Worm (Caenorhabditis elegans): ENCODE measurements around the gene dmsr-10.

Gene dmsr-10

DNA sequence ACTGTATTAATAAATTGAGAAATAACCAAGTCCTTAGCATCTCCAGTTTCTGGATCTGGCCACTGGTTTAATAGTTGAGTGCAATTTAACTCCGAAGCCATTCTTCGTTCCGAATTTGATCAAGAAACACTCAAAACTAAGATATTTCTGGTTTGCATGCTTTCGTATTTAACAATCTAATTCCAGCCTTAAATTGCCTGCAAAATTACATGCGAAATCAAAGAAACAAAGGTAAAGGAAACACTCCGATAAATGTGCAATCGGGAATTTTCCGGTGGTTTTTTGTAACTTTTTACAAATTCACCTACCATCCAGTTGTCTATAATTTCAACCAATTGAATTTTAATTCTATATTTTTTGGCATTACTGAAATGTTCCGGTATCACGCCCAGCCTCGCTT, at the start of gene dmsr-10:
TSS of gene dmsr-10 (minus strand) at position 101 of the 400 bp plus-strand sequence.
- TF ChIP-seq fkh-10 (GFP tag; optimal IDR thresholded peaks at IDR 0.05) (no peak), ztf-11 (tag; optimal IDR thresholded peaks at IDR 0.05) (no peak), ZK546.5 (tag; optimal IDR thresholded peaks at IDR 0.05) (no peak), zag-1 (tag; optimal IDR thresholded peaks at IDR 0.05) (no peak), ama-1 (optimal IDR thresholded peaks at IDR 0.05) (no peak), tbx-2 (tag; optimal IDR thresholded peaks at IDR 0.05) (no peak), jun-1 (tag; optimal IDR thresholded peaks at IDR 0.05) (no peak), ceh-82 (tag; optimal IDR thresholded peaks at IDR 0.05) (no peak), nhr-77 (tag; optimal IDR thresholded peaks at IDR 0.05) (no peak), nfya-1 (tag; optimal IDR thresholded peaks at IDR 0.05; ENCODE audit: insufficient read depth) (no peak), nhr-76 (tag; optimal IDR thresholded peaks at IDR 0.05) (no peak), nhr-28 (tag; optimal IDR thresholded peaks at IDR 0.05) (no peak), fkh-2 (tag; optimal IDR thresholded peaks at IDR 0.05) (no peak), mml-1 (tag; optimal IDR thresholded peaks at IDR 0.05) (no peak), sea-2 (GFP tag; optimal IDR thresholded peaks at IDR 0.05) (no peak), nhr-11 (tag; optimal IDR thresholded peaks at IDR 0.05) (no peak), lsy-12 (tag; optimal IDR thresholded peaks at IDR 0.05) (no peak), ceh-16 (tag; optimal IDR thresholded peaks at IDR 0.05) (no peak), skn-1 (tag; optimal IDR thresholded peaks at IDR 0.05) (no peak)

DNA sequence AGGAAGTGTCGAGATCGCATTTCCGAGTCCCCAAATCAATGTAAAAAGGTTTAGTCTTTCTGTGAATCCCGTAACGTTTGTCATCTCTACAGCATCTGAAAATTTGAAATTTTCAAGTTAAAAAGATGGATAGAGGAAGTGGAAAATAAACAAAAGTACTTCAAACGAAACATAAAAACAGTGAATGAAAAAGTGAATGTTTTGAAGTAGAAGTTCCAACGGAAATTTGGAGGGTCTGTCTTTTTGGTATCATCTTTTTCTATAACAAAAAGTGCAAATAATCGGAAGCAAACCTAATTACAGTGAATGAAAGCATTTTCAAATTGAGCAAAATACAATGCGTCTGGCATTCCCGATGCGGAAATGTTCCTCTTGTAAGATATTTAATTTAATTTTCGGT, 44.8 kb upstream of the dmsr-10 start, which contains the start of gene lgc-54:
TSS of gene lgc-54 (minus strand) at position 101 of the 400 bp plus-strand sequence.
- TF ChIP-seq fos-1 (tag; optimal IDR thresholded peaks at IDR 0.05) (no peak), hmg-11 (tag; optimal IDR thresholded peaks at IDR 0.05) (no peak), egl-5 (tag; optimal IDR thresholded peaks at IDR 0.05) (no peak), nhr-11 (tag; optimal IDR thresholded peaks at IDR 0.05) (no peak), mml-1 (tag; optimal IDR thresholded peaks at IDR 0.05) (no peak), aly-2 (tag; optimal IDR thresholded peaks at IDR 0.05) (no peak), unc-39 (tag; optimal IDR thresholded peaks at IDR 0.05) (no peak), nhr-25 (tag; optimal IDR thresholded peaks at IDR 0.05) (no peak), nfya-1 (tag; optimal IDR thresholded peaks at IDR 0.05; ENCODE audit: insufficient read depth) (no peak), egl-27 (tag; optimal IDR thresholded peaks at IDR 0.05) (no peak), elt-2 (tag; optimal IDR thresholded peaks at IDR 0.05) (no peak), tbx-2 (tag; optimal IDR thresholded peaks at IDR 0.05) (no peak), mdl-1 (tag; optimal IDR thresholded peaks at IDR 0.05) (no peak), elt-1 (tag; optimal IDR thresholded peaks at IDR 0.05) (no peak), eor-1 (tag; optimal IDR thresholded peaks at IDR 0.05) (no peak), skn-1 (tag; optimal IDR thresholded peaks at IDR 0.05) (no peak), snpc-4 (tag; optimal IDR thresholded peaks at IDR 0.05) (no peak)

DNA sequence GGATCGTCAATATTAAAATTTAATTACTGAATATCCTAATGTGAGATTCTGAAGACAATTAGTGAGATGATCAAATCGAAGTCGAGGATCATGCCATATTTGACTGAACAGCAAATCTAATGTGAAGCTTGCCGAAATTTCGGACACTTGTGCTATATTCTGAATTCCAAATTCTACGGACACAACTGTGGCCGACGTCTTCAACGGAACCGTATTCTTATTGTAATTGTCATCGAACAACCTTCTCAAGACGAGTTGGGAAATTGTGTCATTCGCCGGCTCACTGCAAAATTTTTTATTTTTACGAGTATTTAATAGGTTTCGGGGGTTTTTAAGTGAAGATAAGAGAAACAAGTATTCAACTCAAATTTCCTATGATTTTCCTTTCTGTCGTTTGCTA, 40.7 kb upstream of the dmsr-10 start, which contains the start of gene T15B7.1:
TSS of gene T15B7.1 (plus strand) at position 301 of the 400 bp plus-strand sequence.
- TF ChIP-seq zag-1 (tag; optimal IDR thresholded peaks at IDR 0.05), result no peak
- TF ChIP-seq ama-1 (optimal IDR thresholded peaks at IDR 0.05), result no peak

DNA sequence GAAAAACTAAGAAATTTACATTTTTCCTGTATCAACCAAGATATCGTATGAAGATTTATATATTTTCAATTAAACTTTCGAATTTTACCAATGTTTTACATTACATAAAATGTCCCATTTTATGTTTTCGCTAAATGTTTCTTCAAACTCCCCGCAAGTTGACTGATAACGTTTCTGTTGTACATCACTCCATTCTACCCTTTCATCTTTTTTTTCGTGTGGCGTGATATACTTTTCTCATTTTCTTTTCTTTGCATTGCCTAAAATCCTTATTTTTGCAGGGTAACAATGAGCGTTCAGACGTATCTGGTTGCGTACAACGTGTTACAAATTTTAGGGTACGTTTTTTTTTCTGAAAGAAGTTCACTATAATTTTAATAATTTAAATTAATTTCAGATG, 37.3 kb upstream of the dmsr-10 start, which contains the start of gene hpo-8:
TSS of gene hpo-8 (plus strand) at position 282 of the 400 bp plus-strand sequence.
- TF ChIP-seq elt-2 (tag; optimal IDR thresholded peaks at IDR 0.05) (peak; percentile 32), fkh-2 (tag; optimal IDR thresholded peaks at IDR 0.05) (no peak), pqm-1 (tag; optimal IDR thresholded peaks at IDR 0.05) (peak; percentile 3)

DNA sequence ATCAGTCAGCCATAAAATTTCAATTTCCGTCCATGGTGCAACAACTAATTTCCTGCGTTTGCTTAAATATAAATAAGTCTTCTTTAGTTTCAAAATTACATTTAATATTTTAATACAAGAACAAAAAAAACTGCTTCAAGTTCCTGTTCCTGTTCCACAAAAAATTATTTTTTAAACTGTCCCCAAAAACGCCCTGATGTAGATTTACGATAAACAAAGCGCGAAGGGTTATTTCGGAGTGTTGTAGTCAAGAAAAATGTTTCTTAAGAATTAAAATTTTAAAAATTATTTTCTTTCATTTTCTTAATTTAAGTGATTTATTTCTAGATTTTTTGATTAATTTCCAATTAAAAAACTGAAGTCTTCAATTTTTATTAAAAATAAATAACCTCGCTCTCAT, 36.8 kb upstream of the dmsr-10 start, which contains the start of gene T15B7.15:
TSS of gene T15B7.15 (minus strand) at position 67 of the 400 bp plus-strand sequence.
- TF ChIP-seq egl-5 (tag; optimal IDR thresholded peaks at IDR 0.05) (no peak), egl-27 (tag; optimal IDR thresholded peaks at IDR 0.05) (no peak), nhr-23 (tag; optimal IDR thresholded peaks at IDR 0.05) (peak; percentile 43), snpc-4 (tag; optimal IDR thresholded peaks at IDR 0.05) (no peak), pha-4 (tag; optimal IDR thresholded peaks at IDR 0.05) (peak; percentile 51), ZK546.5 (tag; optimal IDR thresholded peaks at IDR 0.05) (no peak), ceh-16 (tag; optimal IDR thresholded peaks at IDR 0.05) (no peak), nfya-1 (tag; optimal IDR thresholded peaks at IDR 0.05; ENCODE audit: insufficient read depth) (peak; percentile 44), hmg-11 (tag; optimal IDR thresholded peaks at IDR 0.05) (peak; percentile 20), eor-1 (tag; optimal IDR thresholded peaks at IDR 0.05) (no peak), elt-3 (tag; optimal IDR thresholded peaks at IDR 0.05) (no peak), R02D3.7 (tag; optimal IDR thresholded peaks at IDR 0.05) (peak; percentile 96), nhr-237 (tag; optimal IDR thresholded peaks at IDR 0.05) (no peak), lin-15B (tag; optimal IDR thresholded peaks at IDR 0.05) (peak; percentile 57), nhr-11 (tag; optimal IDR thresholded peaks at IDR 0.05) (no peak), unc-62 (GFP tag; optimal IDR thresholded peaks at IDR 0.05) (no peak)

All from whole organism, L3 larva.